Worm (Caenorhabditis elegans): ENCODE results near the gene Y54G2A.49.

DNA sequence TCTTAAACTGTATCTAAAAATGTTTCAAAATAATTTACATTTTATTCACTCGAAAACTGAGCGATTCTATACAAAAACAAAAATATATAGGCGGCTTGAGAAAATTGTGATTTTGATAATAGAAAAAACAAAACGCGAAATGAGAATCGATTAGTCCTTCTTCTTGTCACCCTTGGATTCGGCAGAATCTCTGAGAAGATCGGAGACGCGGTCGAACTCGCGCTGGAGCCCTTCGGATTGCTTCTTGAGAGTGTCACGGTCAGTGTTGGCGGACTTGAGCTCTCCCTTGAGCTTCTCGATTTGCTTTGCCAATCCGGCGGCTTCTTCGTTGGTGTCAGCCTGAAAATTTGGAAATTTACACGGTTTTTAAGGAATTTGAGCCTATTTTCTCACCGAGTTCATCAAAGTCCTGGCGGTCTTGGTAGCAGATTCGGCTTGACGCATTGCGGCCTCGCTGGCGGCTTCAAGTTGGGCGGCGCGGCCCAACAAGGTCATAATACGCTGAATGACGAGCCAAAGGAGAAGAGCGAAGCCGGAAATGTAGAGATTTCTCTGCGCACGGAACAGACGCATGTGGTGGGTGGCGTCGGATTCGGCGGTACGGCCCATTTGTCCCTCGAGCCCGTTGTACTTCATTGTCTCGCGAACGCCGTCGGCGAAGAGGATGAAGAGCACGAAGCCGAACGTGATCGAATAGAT, 38.6 kb upstream of the Y54G2A.49 start:
- TF ChIP-seq nhr-237 (tag; optimal IDR thresholded peaks at IDR 0.05) (no peak), ceh-82 (tag; optimal IDR thresholded peaks at IDR 0.05) (no peak), elt-3 (tag; optimal IDR thresholded peaks at IDR 0.05) (no peak), mdl-1 (tag; optimal IDR thresholded peaks at IDR 0.05) (no peak), unc-62 (GFP tag; optimal IDR thresholded peaks at IDR 0.05) (no peak), elt-1 (tag; optimal IDR thresholded peaks at IDR 0.05) (no peak), ama-1 (optimal IDR thresholded peaks at IDR 0.05) (no peak)
